Fruit fly (Drosophila melanogaster) whole organism, prepupa: ENCODE results near the gene CG11699.

Experiments
- CG1621 ChIP-seq: fragments of 200-800 bp; sonication (Bioruptor generic); optimal IDR thresholded peaks from 3 replicates; lab custom pipeline; 2018; ENCODE audit warnings: missing biosample characterization, mild to moderate bottlenecking, missing genetic modification characterization
- CG32006 ChIP-seq: fragments of 200-800 bp; sonication (Bioruptor generic); optimal IDR thresholded peaks from 3 replicates; lab custom pipeline; 2017; ENCODE audit warnings: missing biosample characterization, mild to moderate bottlenecking, missing genetic modification characterization
- CG34406 ChIP-seq: fragments of 200-800 bp; sonication (Bioruptor generic); optimal IDR thresholded peaks from 3 replicates; lab custom pipeline; 2016; ENCODE audit warnings: missing biosample characterization, missing genetic modification characterization
- CG8632 ChIP-seq: fragments of 200-800 bp; sonication (Bioruptor generic); optimal IDR thresholded peaks from 3 replicates; lab custom pipeline; 2016; ENCODE audit warnings: missing biosample characterization, missing genetic modification characterization
- OdsH ChIP-seq: fragments of 200-800 bp; sonication (Bioruptor generic); optimal IDR thresholded peaks from 3 replicates; lab custom pipeline; 2016; ENCODE audit warnings: missing biosample characterization, missing genetic modification characterization
- Sox102F ChIP-seq: fragments of 200-800 bp; sonication (Bioruptor generic); optimal IDR thresholded peaks from 2 replicates; lab custom pipeline; 2016; ENCODE audit warnings: missing biosample characterization, mild to moderate bottlenecking, missing genetic modification characterization
- net ChIP-seq: fragments of 200-800 bp; sonication (Bioruptor generic); optimal IDR thresholded peaks from 3 replicates; lab custom pipeline; 2016; ENCODE audit warnings: missing biosample characterization, missing genetic modification characterization
- svp ChIP-seq: fragments of 200-800 bp; sonication (Bioruptor generic); peaks from one replicate; lab custom pipeline; 2016; ENCODE audit warnings: missing biosample characterization, missing genetic modification characterization
- vri ChIP-seq: fragments of 200-800 bp; sonication (Bioruptor generic); optimal IDR thresholded peaks from 3 replicates; lab custom pipeline; 2016; ENCODE audit warnings: missing biosample characterization, mild to moderate bottlenecking, missing genetic modification characterization

- TF ChIP-seq CG32006 (GFP tag; lab: Kevin White, UChicago): no peak
- TF ChIP-seq CG34406 (GFP tag; lab: Kevin White, UChicago): no peak
- no peak for TF ChIP-seq OdsH (GFP tag; lab: Kevin White, UChicago)
- no peak for TF ChIP-seq CG8632 (GFP tag; lab: Kevin White, UChicago)
- TF ChIP-seq Sox102F (GFP tag; lab: Kevin White, UChicago): no peak
- TF ChIP-seq CG1621 (tag; lab: Kevin White, UChicago): no peak
- TF ChIP-seq svp (GFP tag; lab: Kevin White, UChicago): no peak
- no peak for TF ChIP-seq net (GFP tag; lab: Kevin White, UChicago)
- TF ChIP-seq vri (GFP tag; lab: Kevin White, UChicago): no peak
Measured at dm6 chrX:11556774-11557173, 13.6 kb upstream of the CG11699 start.
